Fruit fly (Drosophila melanogaster) whole organism, wandering third instar larva: ENCODE results near the gene CG9356.

Source experiments
- Abd-B ChIP-seq: fragments of >200 bp; optimal IDR thresholded peaks from 2 replicates; lab custom pipeline; 2017; ENCODE audit warnings: missing biosample characterization, missing genetic modification characterization
- CrebA ChIP-seq: fragments of 200-800 bp; sonication (Bioruptor generic); optimal IDR thresholded peaks from 2 replicates; lab custom pipeline; 2016; ENCODE audit warnings: missing biosample characterization, mild to moderate bottlenecking, missing genetic modification characterization, borderline replicate concordance
- Dfd ChIP-seq: fragments of >200 bp; optimal IDR thresholded peaks from 2 replicates; lab custom pipeline; 2017; ENCODE audit warnings: missing biosample characterization, missing genetic modification characterization
- Dif ChIP-seq: fragments of 200-275, 200-300 bp; sonication (Bioruptor generic); optimal IDR thresholded peaks from 2 replicates; lab custom pipeline; 2018; ENCODE audit warnings: missing biosample characterization, missing genetic modification characterization; ENCODE audit not compliant: partially characterized antibody
- GATAd ChIP-seq: sonication (Bioruptor generic); optimal IDR thresholded peaks from 2 replicates; lab custom pipeline; 2016; ENCODE audit warnings: missing biosample characterization, missing genetic modification characterization
- HLH106 ChIP-seq: fragments of 200-800 bp; optimal IDR thresholded peaks from 3 replicates; lab custom pipeline; 2019; ENCODE audit warnings: missing biosample characterization, mild to moderate bottlenecking, missing genetic modification characterization, moderate library complexity
- Hnf4 ChIP-seq: fragments of 200-800 bp; sonication (Bioruptor generic); optimal IDR thresholded peaks from 2 replicates; lab custom pipeline; 2016; ENCODE audit warnings: missing biosample characterization, mild to moderate bottlenecking, missing genetic modification characterization
- Hr78 ChIP-seq: fragments of >200 bp; optimal IDR thresholded peaks from 2 replicates; lab custom pipeline; 2017; ENCODE audit warnings: missing biosample characterization, missing genetic modification characterization
- Hr83 ChIP-seq: fragments of 200-300 bp; sonication (Bioruptor generic); optimal IDR thresholded peaks from 2 replicates; lab custom pipeline; 2016; ENCODE audit warnings: missing biosample characterization, mild to moderate bottlenecking, missing genetic modification characterization, moderate library complexity; ENCODE audit not compliant: poor library complexity, severe bottlenecking
- Jra ChIP-seq: sonication (Bioruptor generic); optimal IDR thresholded peaks from 2 replicates; lab custom pipeline; 2016; ENCODE audit warnings: missing biosample characterization, missing genetic modification characterization
- Myc ChIP-seq: fragments of >200 bp; optimal IDR thresholded peaks from 2 replicates; lab custom pipeline; 2017
- OdsH ChIP-seq: fragments of 200-800 bp; sonication (Bioruptor generic); optimal IDR thresholded peaks from 2 replicates; lab custom pipeline; 2016; ENCODE audit warnings: missing biosample characterization, mild to moderate bottlenecking, missing genetic modification characterization
- Rel ChIP-seq, 2 experiments: fragments of 200-800 bp; sonication (Bioruptor generic) in 1 of 2; optimal IDR thresholded peaks; 2 replicates in 1 of 2; 3 replicates in 1 of 2; lab custom pipeline; 2016 to 2019; ENCODE audit warnings: mild to moderate bottlenecking in 2 of 2, missing biosample characterization in 2 of 2, missing genetic modification characterization in 2 of 2, moderate library complexity in 1 of 2
- Sp1 ChIP-seq: fragments of 200-800 bp; sonication (Bioruptor generic); optimal IDR thresholded peaks from 3 replicates; lab custom pipeline; 2019; ENCODE audit warnings: missing biosample characterization, mild to moderate bottlenecking, missing genetic modification characterization, moderate library complexity
- br ChIP-seq: fragments of 200-800 bp; sonication (Bioruptor generic); optimal IDR thresholded peaks from 2 replicates; lab custom pipeline; 2016; ENCODE audit warnings: missing biosample characterization, missing genetic modification characterization
- brk ChIP-seq: fragments of 200-800 bp; sonication (Bioruptor generic); optimal IDR thresholded peaks from 2 replicates; lab custom pipeline; 2016; ENCODE audit warnings: missing biosample characterization, mild to moderate bottlenecking, missing genetic modification characterization
- dl ChIP-seq, 2 experiments: fragments of 175-275, 200-275 bp in 1 of 2; fragments of 200-275 bp in 1 of 2; sonication (Bioruptor generic); optimal IDR thresholded peaks; lab custom pipeline; 2018; ENCODE audit warnings: mild to moderate bottlenecking in 2 of 2, missing biosample characterization in 2 of 2, missing genetic modification characterization in 2 of 2, moderate library complexity in 2 of 2; ENCODE audit not compliant: partially characterized antibody in 2 of 2, insufficient read depth in 1 of 2
- dmrt93B ChIP-seq: fragments of 200-800 bp; sonication (Bioruptor generic); optimal IDR thresholded peaks from 2 replicates; lab custom pipeline; 2018; ENCODE audit warnings: missing biosample characterization, mild to moderate bottlenecking, missing genetic modification characterization
- dsf ChIP-seq: sonication (Bioruptor generic); optimal IDR thresholded peaks from 2 replicates; lab custom pipeline; 2016; ENCODE audit warnings: missing biosample characterization, missing genetic modification characterization, borderline replicate concordance
- ey ChIP-seq: fragments of 200-800 bp; sonication (Bioruptor generic); optimal IDR thresholded peaks from 2 replicates; lab custom pipeline; 2016; ENCODE audit warnings: missing biosample characterization, missing genetic modification characterization
- foxo ChIP-seq, 2 experiments: fragments of 200-800 bp; sonication (Bioruptor generic); optimal IDR thresholded peaks; 2 replicates in 1 of 2; 3 replicates in 1 of 2; lab custom pipeline; 2016 to 2017; ENCODE audit warnings: missing biosample characterization in 2 of 2, missing genetic modification characterization in 2 of 2
- fru ChIP-seq: fragments of 200-800 bp; sonication (Bioruptor generic); optimal IDR thresholded peaks from 3 replicates; lab custom pipeline; 2016; ENCODE audit warnings: missing biosample characterization, mild to moderate bottlenecking, missing genetic modification characterization
- h ChIP-seq: fragments of 200-800 bp; sonication (Bioruptor generic); optimal IDR thresholded peaks from 3 replicates; lab custom pipeline; 2016; ENCODE audit warnings: missing biosample characterization, mild to moderate bottlenecking, missing genetic modification characterization
- jim ChIP-seq: fragments of 175-275, 200-325 bp; sonication (Bioruptor generic); optimal IDR thresholded peaks from 2 replicates; lab custom pipeline; 2016; ENCODE audit warnings: missing biosample characterization, mild to moderate bottlenecking, missing genetic modification characterization
- pan ChIP-seq: fragments of >200 bp; optimal IDR thresholded peaks from 2 replicates; lab custom pipeline; 2017
- psq ChIP-seq: fragments of 200-800 bp; sonication (Bioruptor generic); optimal IDR thresholded peaks from 3 replicates; lab custom pipeline; 2017; ENCODE audit warnings: missing biosample characterization, mild to moderate bottlenecking, missing genetic modification characterization, moderate library complexity
- rgr ChIP-seq: fragments of 200-800 bp; sonication (Bioruptor generic); optimal IDR thresholded peaks from 3 replicates; lab custom pipeline; 2016; ENCODE audit warnings: missing biosample characterization, mild to moderate bottlenecking, missing genetic modification characterization
- sv ChIP-seq: fragments of 200-800 bp; sonication (Bioruptor generic); optimal IDR thresholded peaks from 3 replicates; lab custom pipeline; 2016; ENCODE audit warnings: missing biosample characterization, missing genetic modification characterization
- tai ChIP-seq: sonication (Bioruptor generic); optimal IDR thresholded peaks from 2 replicates; lab custom pipeline; 2016; ENCODE audit warnings: missing biosample characterization, missing genetic modification characterization
- usp ChIP-seq: fragments of >200 bp; optimal IDR thresholded peaks from 2 replicates; lab custom pipeline; 2017; ENCODE audit warnings: missing biosample characterization, missing genetic modification characterization
- woc ChIP-seq: sonication (Bioruptor generic); optimal IDR thresholded peaks from 2 replicates; lab custom pipeline; 2016; ENCODE audit warnings: missing biosample characterization, mild to moderate bottlenecking, missing genetic modification characterization

Gene CG9356

DNA sequence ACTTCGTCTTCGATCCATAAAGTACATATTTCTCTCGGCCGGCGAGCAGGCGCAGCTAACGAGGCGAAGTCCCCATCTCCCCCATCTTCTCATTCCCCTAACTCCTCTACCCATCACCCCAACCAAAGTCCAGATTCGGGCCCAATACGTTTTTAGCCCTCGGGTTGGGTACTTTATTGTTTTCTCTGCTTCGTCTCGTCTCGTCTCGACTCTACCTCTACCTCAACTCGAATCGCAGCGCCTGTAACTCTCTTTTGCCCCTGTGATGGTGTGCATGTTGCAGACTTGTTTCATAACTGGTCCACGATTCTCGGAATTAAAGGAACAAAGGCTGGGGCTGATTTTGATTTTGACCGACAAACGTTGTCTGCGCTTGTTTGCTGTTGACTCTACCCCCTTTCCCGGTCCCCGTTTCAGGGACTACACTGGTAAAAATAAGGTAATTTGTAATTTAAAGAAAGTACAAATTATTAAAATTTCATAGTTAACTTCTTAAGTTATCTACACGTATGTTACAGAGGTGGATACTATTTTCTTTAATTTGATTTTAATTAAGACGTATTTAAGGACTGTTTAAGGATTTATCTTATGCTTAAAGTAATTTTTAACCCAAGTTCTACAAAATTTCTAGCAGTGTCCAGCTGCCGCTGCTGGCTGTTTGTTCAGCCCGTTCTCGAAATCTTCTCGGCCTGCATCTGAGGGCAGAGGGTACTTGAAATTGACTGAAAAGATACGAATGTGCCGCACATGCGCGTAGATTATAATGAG lies 25.2 kb downstream of the CG9356 start (continued):
- TF ChIP-seq Dif (GFP tag; lab: Kevin White, UChicago) (peak; percentile 6), Sp1 (peak; percentile 96), GATAd (GFP tag; lab: Kevin White, UChicago) (peak; percentile 11), pan (no peak), Jra (GFP tag; lab: Kevin White, UChicago) (peak; percentile 51), Hnf4 (GFP tag; lab: Kevin White, UChicago) (peak; percentile 94), woc (GFP tag; lab: Kevin White, UChicago) (peak; percentile 98), HLH106 (tag; lab: Kevin White, UChicago) (peak; percentile 95), CrebA (GFP tag; lab: Kevin White, UChicago) (peak; percentile 64), tai (GFP tag; lab: Kevin White, UChicago) (peak; percentile 71), Abd-B (GFP tag; lab: Kevin White, UChicago) (no peak), jim (GFP tag; lab: Kevin White, UChicago) (no peak), sv (GFP tag; lab: Kevin White, UChicago) (no peak)

DNA sequence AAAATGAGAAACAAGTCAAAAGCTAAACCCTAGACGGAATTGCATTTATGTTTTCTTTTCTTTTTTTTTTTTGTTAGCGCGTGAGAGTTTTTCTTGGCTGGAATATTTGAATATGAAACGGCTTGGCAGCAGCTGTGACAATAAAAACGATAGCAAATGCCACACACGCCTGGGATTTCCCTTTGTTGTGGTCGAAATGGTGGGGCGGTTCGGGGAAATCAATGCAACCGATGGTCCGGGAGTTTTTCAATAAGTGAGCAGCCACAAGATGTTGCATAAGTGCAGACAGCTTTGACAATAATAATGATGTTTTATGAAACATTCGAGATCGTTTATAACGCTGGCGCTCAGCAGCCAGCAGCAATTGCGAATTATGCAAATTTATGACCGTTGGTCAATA lies 27.3 kb downstream of the CG9356 start:
- TF ChIP-seq pan (no peak), GATAd (GFP tag; lab: Kevin White, UChicago) (no peak), Rel (GFP tag; optimal IDR thresholded peaks at IDR 0.05; lab: Kevin White, UChicago) (no peak), Rel (tag; optimal IDR thresholded peaks at IDR 0.05; lab: Kevin White, UChicago) (peak; percentile 63), Sp1 (no peak)

DNA sequence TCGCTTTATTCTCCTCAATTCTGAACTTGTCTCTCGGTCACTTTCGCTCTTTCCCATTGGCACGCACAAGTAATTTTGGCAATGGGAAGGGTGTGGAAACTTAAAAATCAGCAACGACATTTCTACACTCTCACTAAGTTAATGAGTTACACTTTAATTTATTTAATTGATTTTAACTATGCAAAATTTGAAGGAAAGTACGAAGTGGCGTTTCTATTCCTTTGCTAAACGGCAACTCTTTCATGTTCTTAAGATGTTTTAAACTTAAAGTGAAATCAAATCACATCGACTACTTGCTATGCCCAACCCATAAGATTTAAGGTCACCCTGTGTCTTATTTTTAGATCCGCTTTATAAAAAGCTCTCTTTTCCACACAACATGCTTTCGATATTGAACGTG lies 33.7 kb downstream of the CG9356 start:
- TF ChIP-seq OdsH (peak; percentile 6), psq (GFP tag; lab: Kevin White, UChicago) (peak; percentile 2), ey (GFP tag; lab: Kevin White, UChicago) (peak; percentile 30), h (GFP tag; lab: Kevin White, UChicago) (peak; percentile 48), CrebA (GFP tag; lab: Kevin White, UChicago) (no peak), woc (GFP tag; lab: Kevin White, UChicago) (peak; percentile 4), foxo (GFP tag; optimal IDR thresholded peaks at IDR 0.05; lab: Kevin White, UChicago) (peak in 1 of 2 experiments; percentile 41), fru (GFP tag; lab: Kevin White, UChicago) (peak; percentile 39), br (peak; percentile 27), rgr (GFP tag; lab: Kevin White, UChicago) (peak; percentile 42), HLH106 (tag; lab: Kevin White, UChicago) (peak; percentile 6), usp (GFP tag; lab: Kevin White, UChicago) (no peak), Dfd (GFP tag; lab: Kevin White, UChicago) (no peak), Abd-B (GFP tag; lab: Kevin White, UChicago) (no peak), Hr83 (no peak), dsf (GFP tag; lab: Kevin White, UChicago) (no peak), dmrt93B (GFP tag; lab: Kevin White, UChicago) (no peak)

DNA sequence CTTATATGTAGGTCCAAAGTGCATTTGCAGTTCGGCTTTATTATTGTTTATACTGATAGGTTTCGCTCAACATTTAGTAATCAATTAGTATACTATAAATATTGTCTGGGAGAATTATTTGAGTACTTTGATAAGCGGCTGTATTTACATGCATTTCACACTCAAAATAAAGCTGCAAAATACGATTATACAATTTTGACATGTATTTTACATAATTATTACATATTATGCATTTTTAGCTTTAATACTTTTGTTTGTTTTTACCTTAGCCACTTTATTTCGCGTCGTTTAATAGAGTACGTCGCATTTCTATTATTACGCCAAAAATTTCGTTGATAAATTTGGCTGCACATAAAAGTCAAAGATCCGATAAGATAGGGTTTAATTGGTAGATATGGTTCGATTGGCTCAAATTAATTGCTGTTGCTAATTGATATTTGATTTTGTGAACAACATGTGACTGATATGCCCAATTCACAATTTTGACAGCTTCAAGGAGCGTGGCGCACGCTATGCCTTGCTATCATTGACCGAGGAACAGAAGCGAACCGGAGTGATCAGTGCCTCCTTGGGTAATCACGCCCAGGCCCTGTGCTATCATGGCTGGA lies 38.1 kb downstream of the CG9356 start:
- peak; percentile 24 for TF ChIP-seq h (GFP tag; lab: Kevin White, UChicago)
- peak; percentile 27 for TF ChIP-seq brk (GFP tag; lab: Kevin White, UChicago)
- TF ChIP-seq GATAd (GFP tag; lab: Kevin White, UChicago): no peak
- TF ChIP-seq Hnf4 (GFP tag; lab: Kevin White, UChicago): peak; percentile 14
- no peak for TF ChIP-seq Rel (GFP tag; optimal IDR thresholded peaks at IDR 0.05; lab: Kevin White, UChicago)
- no peak for TF ChIP-seq Rel (tag; optimal IDR thresholded peaks at IDR 0.05; lab: Kevin White, UChicago)
- no peak for TF ChIP-seq Sp1

DNA sequence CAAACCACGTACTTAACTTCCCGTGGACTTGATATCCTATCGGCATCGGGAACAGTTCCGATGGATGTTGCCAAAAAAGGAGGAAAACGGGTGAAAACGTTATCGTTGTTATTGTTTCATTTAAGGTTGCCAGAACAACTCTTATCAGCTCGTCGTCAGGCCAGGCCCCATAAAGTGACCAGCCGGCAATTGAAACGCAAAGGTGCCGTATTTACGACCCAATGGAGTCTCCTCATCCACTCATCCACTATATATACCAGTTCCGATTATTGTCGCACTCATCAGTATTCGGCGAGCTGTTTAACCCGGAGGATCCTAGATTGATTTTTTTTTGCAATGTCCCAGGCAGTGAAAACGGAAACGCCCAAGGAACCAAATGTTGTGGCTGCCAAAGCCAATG lies 38.9 kb downstream of the CG9356 start, which contains the start of gene Srr:
Gene Srr, plus strand, starts transcription at position 278 of the 400 bp plus-strand sequence.
- TF ChIP-seq psq (GFP tag; lab: Kevin White, UChicago): no peak
- TF ChIP-seq CrebA (GFP tag; lab: Kevin White, UChicago): no peak
- no peak for TF ChIP-seq Hr78
- no peak for TF ChIP-seq Myc
- no peak for TF ChIP-seq brk (GFP tag; lab: Kevin White, UChicago)
- TF ChIP-seq woc (GFP tag; lab: Kevin White, UChicago): no peak
- no peak for TF ChIP-seq Hnf4 (GFP tag; lab: Kevin White, UChicago)
- no peak for TF ChIP-seq Dfd (GFP tag; lab: Kevin White, UChicago)
- no peak for TF ChIP-seq pan
- no peak for TF ChIP-seq Jra (GFP tag; lab: Kevin White, UChicago)
- no peak for TF ChIP-seq tai (GFP tag; lab: Kevin White, UChicago)
- TF ChIP-seq Sp1: no peak
- no peak for TF ChIP-seq dsf (GFP tag; lab: Kevin White, UChicago)
- TF ChIP-seq dl (GFP tag; optimal IDR thresholded peaks at IDR 0.05; lab: Kevin White, UChicago; ENCODE audit: insufficient read depth in 1 of 2, partially characterized antibody in 2 of 2): no peak
- TF ChIP-seq h (GFP tag; lab: Kevin White, UChicago): no peak
- no peak for TF ChIP-seq Abd-B (GFP tag; lab: Kevin White, UChicago)
- no peak for TF ChIP-seq Dif (GFP tag; lab: Kevin White, UChicago)
- no peak for TF ChIP-seq br
- TF ChIP-seq jim (GFP tag; lab: Kevin White, UChicago): no peak
